Fruit fly (Drosophila melanogaster) whole organism, embryonic: Measurements from ENCODE around the gene spel1.
A peak's percentile ranks its signal among the peaks of the same experiment; 100 is the strongest.

Experiments used
- Atf6 ChIP-seq: fragments of 200-800 bp; sonication (Bioruptor generic); IDR thresholded peaks from 2 replicates; pipeline ENCODE4 v1.3.6; 2022; ENCODE audit warnings: missing biosample characterization, missing genetic modification characterization
- BEAF-32 ChIP-seq: fragments of 200-800 bp; sonication (Bioruptor generic); optimal IDR thresholded peaks from 3 replicates; lab custom pipeline; 2017; ENCODE audit warnings: missing biosample characterization, missing genetic modification characterization, mild to moderate bottlenecking, moderate library complexity, missing genetic modification reagents
- Bteb2 ChIP-seq: fragments of 200-800 bp; sonication (Bioruptor generic); optimal IDR thresholded peaks from 2 replicates; lab custom pipeline; 2016; ENCODE audit warnings: missing biosample characterization, missing genetic modification characterization
- CG13775 ChIP-seq: fragments of 200-800 bp; sonication (Bioruptor generic); optimal IDR thresholded peaks from 3 replicates; lab custom pipeline; 2017; ENCODE audit warnings: missing biosample characterization, mild to moderate bottlenecking, missing genetic modification characterization
- CG14441 ChIP-seq: fragments of 200-800 bp; sonication (Bioruptor generic); IDR thresholded peaks from 2 replicates; pipeline ENCODE4 v1.3.6; 2022; ENCODE audit warnings: missing biosample characterization, missing genetic modification characterization
- CG1602 ChIP-seq: fragments of 200-800 bp; sonication (Bioruptor generic); optimal IDR thresholded peaks from 3 replicates; lab custom pipeline; 2016; ENCODE audit warnings: missing biosample characterization, missing genetic modification characterization
- CG16815 ChIP-seq: fragments of 200-800 bp; sonication (Bioruptor generic); optimal IDR thresholded peaks from 3 replicates; lab custom pipeline; 2017; ENCODE audit warnings: missing biosample characterization, mild to moderate bottlenecking, missing genetic modification characterization
- CG17361 ChIP-seq: fragments of 200-800 bp; sonication (Bioruptor generic); IDR thresholded peaks from 3 replicates; pipeline ENCODE4 v1.3.6; 2022; ENCODE audit warnings: missing biosample characterization, missing genetic modification characterization
- CG17385 ChIP-seq: fragments of 200-800 bp; sonication (Bioruptor generic); optimal IDR thresholded peaks from 3 replicates; lab custom pipeline; 2018; ENCODE audit warnings: missing biosample characterization, mild to moderate bottlenecking, missing genetic modification characterization
- CG1792 ChIP-seq: fragments of 200-800 bp; sonication (Bioruptor generic); optimal IDR thresholded peaks from 2 replicates; lab custom pipeline; 2016; ENCODE audit warnings: missing biosample characterization, missing genetic modification characterization
- CG18262 ChIP-seq: fragments of 200-800 bp; optimal IDR thresholded peaks from 3 replicates; lab custom pipeline; 2019; ENCODE audit warnings: missing biosample characterization, mild to moderate bottlenecking, missing genetic modification characterization, moderate library complexity
- CG18619 ChIP-seq: fragments of 200-800 bp; sonication (Bioruptor generic); optimal IDR thresholded peaks from 3 replicates; lab custom pipeline; 2017; ENCODE audit warnings: missing biosample characterization, mild to moderate bottlenecking, missing genetic modification characterization
- CG32532 ChIP-seq: fragments of 200-800 bp; sonication (Bioruptor generic); IDR thresholded peaks from 2 replicates; pipeline ENCODE4 v1.3.6; 2022; ENCODE audit warnings: missing biosample characterization, missing genetic modification characterization
- CG5245 ChIP-seq: fragments of 200-800 bp; sonication (Bioruptor generic); optimal IDR thresholded peaks from 3 replicates; lab custom pipeline; 2016; ENCODE audit warnings: missing biosample characterization, missing genetic modification characterization
- CG6689 ChIP-seq: fragments of 200-800 bp; sonication (Bioruptor generic); IDR thresholded peaks from 2 replicates; pipeline ENCODE4 v1.3.6; 2022; ENCODE audit warnings: missing biosample characterization, missing genetic modification characterization
- CG6813 ChIP-seq: fragments of 200-800 bp; sonication (Bioruptor generic); optimal IDR thresholded peaks from 2 replicates; lab custom pipeline; 2017; ENCODE audit warnings: missing biosample characterization, missing genetic modification characterization, mild to moderate bottlenecking, moderate library complexity, missing genetic modification reagents
- CG7839 ChIP-seq: fragments of 200-800 bp; sonication (Bioruptor generic); optimal IDR thresholded peaks from 3 replicates; lab custom pipeline; 2018; ENCODE audit warnings: missing biosample characterization, mild to moderate bottlenecking, missing genetic modification characterization, moderate library complexity
- CG8281 ChIP-seq: fragments of 200-800 bp; sonication (Bioruptor generic); optimal IDR thresholded peaks from 2 replicates; lab custom pipeline; 2018; ENCODE audit warnings: missing biosample characterization, mild to moderate bottlenecking, missing genetic modification characterization, moderate library complexity
- E2f1 ChIP-seq: fragments of 200-800 bp; sonication (Bioruptor generic); IDR thresholded peaks from 2 replicates; pipeline ENCODE4 v1.3.6; 2022; ENCODE audit warnings: missing biosample characterization, missing genetic modification characterization
- Hr51 ChIP-seq, 2 experiments: fragments of 200-800 bp; sonication (Bioruptor generic); optimal IDR thresholded peaks; 2 replicates in 1 of 2; 3 replicates in 1 of 2; lab custom pipeline; 2016 to 2018; ENCODE audit warnings: missing biosample characterization in 2 of 2, missing genetic modification characterization in 2 of 2, mild to moderate bottlenecking in 1 of 2, moderate library complexity in 1 of 2
- Hsf ChIP-seq: fragments of 200-800 bp; sonication (Bioruptor generic); optimal IDR thresholded peaks from 3 replicates; lab custom pipeline; 2016; ENCODE audit warnings: missing biosample characterization, missing genetic modification characterization
- Mad ChIP-seq: fragments of 200-800 bp; sonication (Bioruptor generic); optimal IDR thresholded peaks from 2 replicates; lab custom pipeline; 2016; ENCODE audit warnings: missing biosample characterization, missing genetic modification characterization
- Max ChIP-seq: fragments of 200-800 bp; sonication (Bioruptor generic); optimal IDR thresholded peaks from 2 replicates; lab custom pipeline; 2016; ENCODE audit warnings: missing biosample characterization, mild to moderate bottlenecking, missing genetic modification characterization
- Myb ChIP-seq: fragments of 200-800 bp; sonication (Bioruptor generic); optimal IDR thresholded peaks from 2 replicates; lab custom pipeline; 2016; ENCODE audit warnings: missing biosample characterization, missing genetic modification characterization
- NC2α ChIP-seq: fragments of 200-800 bp; sonication (Bioruptor generic); optimal IDR thresholded peaks from 2 replicates; lab custom pipeline; 2016; ENCODE audit warnings: missing biosample characterization, missing genetic modification characterization
- Poxn ChIP-seq: fragments of 200-800 bp; sonication (Bioruptor generic); IDR thresholded peaks from 2 replicates; pipeline ENCODE4 v1.3.6; 2022; ENCODE audit warnings: missing biosample characterization, missing genetic modification characterization
- Rfx ChIP-seq: fragments of 200-800 bp; sonication (Bioruptor generic); IDR thresholded peaks from 2 replicates; pipeline ENCODE4 v1.3.6; 2022; ENCODE audit warnings: missing biosample characterization, missing genetic modification characterization
- Six4 ChIP-seq: fragments of 200-800 bp; sonication (Bioruptor generic); optimal IDR thresholded peaks from 2 replicates; lab custom pipeline; 2016; ENCODE audit warnings: missing biosample characterization, missing genetic modification characterization
- Sox102F ChIP-seq: fragments of 200-800 bp; sonication (Bioruptor generic); optimal IDR thresholded peaks from 2 replicates; lab custom pipeline; 2018; ENCODE audit warnings: missing biosample characterization, mild to moderate bottlenecking, missing genetic modification characterization, moderate library complexity
- al ChIP-seq: fragments of 200-800 bp; sonication (Bioruptor generic); IDR thresholded peaks from 2 replicates; pipeline ENCODE4 v1.3.6; 2022; ENCODE audit warnings: missing biosample characterization, missing genetic modification characterization
- aop ChIP-seq: fragments of 200-800 bp; sonication (Bioruptor generic); IDR thresholded peaks from 2 replicates; pipeline ENCODE4 v1.3.6; 2022; ENCODE audit warnings: missing biosample characterization, missing genetic modification characterization
- cas ChIP-seq: fragments of 200-800 bp; sonication (Bioruptor generic); IDR thresholded peaks from 2 replicates; pipeline ENCODE4 v1.3.6; 2022; ENCODE audit warnings: missing biosample characterization, missing genetic modification characterization
- da ChIP-seq: fragments of 200-800 bp; sonication (Bioruptor generic); optimal IDR thresholded peaks from 2 replicates; lab custom pipeline; 2016; ENCODE audit warnings: missing biosample characterization, missing genetic modification characterization
- danr ChIP-seq: fragments of 200-800 bp; sonication (Bioruptor generic); IDR thresholded peaks from 2 replicates; pipeline ENCODE4 v1.3.6; 2022; ENCODE audit warnings: missing biosample characterization, missing genetic modification characterization
- disco-r ChIP-seq: fragments of 200-800 bp; sonication (Bioruptor generic); optimal IDR thresholded peaks from 2 replicates; lab custom pipeline; 2016; ENCODE audit warnings: missing biosample characterization, missing genetic modification characterization
- dpn ChIP-seq, 2 experiments: fragments of 200-800 bp; sonication (Bioruptor generic); optimal IDR thresholded peaks; 3 replicates each; lab custom pipeline; 2016; ENCODE audit warnings: missing biosample characterization in 2 of 2, missing genetic modification characterization in 2 of 2
- gsb-n ChIP-seq: fragments of 200-800 bp; sonication (Bioruptor generic); optimal IDR thresholded peaks from 3 replicates; lab custom pipeline; 2018; ENCODE audit warnings: missing biosample characterization, mild to moderate bottlenecking, missing genetic modification characterization
- her ChIP-seq: fragments of 200-800 bp; sonication (Bioruptor generic); optimal IDR thresholded peaks from 2 replicates; lab custom pipeline; 2016; ENCODE audit warnings: missing biosample characterization, missing genetic modification characterization
- inv ChIP-seq: fragments of 200-800 bp; sonication (Bioruptor generic); IDR thresholded peaks from 2 replicates; pipeline ENCODE4 v1.3.6; 2022; ENCODE audit warnings: missing biosample characterization, missing genetic modification characterization; ENCODE audit not compliant: partially characterized antibody
- kay ChIP-seq: fragments of 200-800 bp; sonication (Bioruptor generic); optimal IDR thresholded peaks from 2 replicates; lab custom pipeline; 2016; ENCODE audit warnings: missing biosample characterization, missing genetic modification characterization
- pan ChIP-seq, 4 experiments: fragments of >200 bp in 3 of 4; fragments of 200-800 bp in 1 of 4; sonication (Bioruptor generic) in 1 of 4; optimal IDR thresholded peaks in 3 of 4; IDR thresholded peaks in 1 of 4; 2 replicates each; pipeline versions ENCODE4 v1.3.6 to Lab custom; 2017 to 2022; ENCODE audit warnings: missing biosample characterization in 2 of 4, missing genetic modification characterization in 2 of 4, mixed read lengths in 1 of 4
- pb ChIP-seq: fragments of 200-800 bp; sonication (Bioruptor generic); optimal IDR thresholded peaks from 3 replicates; lab custom pipeline; 2016; ENCODE audit warnings: missing biosample characterization, missing genetic modification characterization
- phol ChIP-seq: fragments of 200-800 bp; sonication (Bioruptor generic); optimal IDR thresholded peaks from 3 replicates; lab custom pipeline; 2018; ENCODE audit warnings: missing biosample characterization, mild to moderate bottlenecking, missing genetic modification characterization, moderate library complexity
- repo ChIP-seq: fragments of 200-800 bp; sonication (Bioruptor generic); optimal IDR thresholded peaks from 2 replicates; lab custom pipeline; 2016; ENCODE audit warnings: missing biosample characterization, missing genetic modification characterization
- rib ChIP-seq: fragments of 200-800 bp; sonication (Bioruptor generic); IDR thresholded peaks from 2 replicates; pipeline ENCODE4 v1.3.6; 2022; ENCODE audit warnings: missing biosample characterization, missing genetic modification characterization
- sens ChIP-seq: fragments of 200-800 bp; sonication (Bioruptor generic); peaks from one replicate; lab custom pipeline; 2016; ENCODE audit warnings: missing biosample characterization, missing genetic modification characterization
- shn ChIP-seq: fragments of 200-800 bp; sonication (Bioruptor generic); optimal IDR thresholded peaks from 3 replicates; lab custom pipeline; 2016; ENCODE audit warnings: missing biosample characterization, missing genetic modification characterization
- tio ChIP-seq: fragments of 200-800 bp; sonication (Bioruptor generic); optimal IDR thresholded peaks from 2 replicates; lab custom pipeline; 2017; ENCODE audit warnings: missing biosample characterization, missing genetic modification characterization, inconsistent platforms
- zfh2 ChIP-seq: fragments of 200-800 bp; sonication (Bioruptor generic); optimal IDR thresholded peaks from 2 replicates; lab custom pipeline; 2016; ENCODE audit warnings: missing biosample characterization, missing genetic modification characterization

spel1 gene

dm6 chr2L:14376484-14377254 lies 14.8 kb downstream of the spel1 start (continued):
- TF ChIP-seq repo (GFP tag; lab: Kevin White, UChicago) (peak; percentile 7), zfh2 (GFP tag; lab: Kevin White, UChicago) (peak; percentile 34), Hr51 (GFP tag; optimal IDR thresholded peaks at IDR 0.05; lab: Kevin White, UChicago) (peak in 1 of 2 experiments; percentile 38), NC2α (peak; percentile 3), Hsf (GFP tag; lab: Kevin White, UChicago) (peak; percentile 55), Poxn (GFP tag; lab: Robert Waterston, UW) (0 out of 2 replicates have a peak, but pooled peaks have one; percentile 25), CG17361 (peak; percentile 82), Rfx (peak; percentile 54), danr (GFP tag; lab: Robert Waterston, UW) (0 out of 2 replicates have a peak, but pooled peaks have one; percentile 16), dpn (GFP tag; optimal IDR thresholded peaks at IDR 0.05; lab: Kevin White, UChicago) (peak; percentile 17 to 19), CG14441 (0 out of 2 replicates have a peak, but pooled peaks have one; percentile 26), Sox102F (peak; percentile 27), CG16815 (GFP tag; lab: Kevin White, UChicago) (peak; percentile 29), CG5245 (peak; percentile 9), CG8281 (peak; percentile 6), Atf6 (peak; percentile 48; the same call in 1 of the 2 replicates), CG18262 (tag; lab: Kevin White, UChicago) (peak; percentile 68), cas (GFP tag; lab: Robert Waterston, UW) (no peak), CG18619 (GFP tag; lab: Kevin White, UChicago) (peak; percentile 65), CG17385 (GFP tag; lab: Kevin White, UChicago) (peak; percentile 18), phol (tag; lab: Kevin White, UChicago) (peak; percentile 66), her (no peak), inv (GFP tag; lab: Robert Waterston, UW) (peak; percentile 42; the same call in 1 of the 2 replicates), gsb-n (tag; lab: Kevin White, UChicago) (peak; percentile 21), al (GFP tag; lab: Robert Waterston, UW) (no peak), tio (GFP tag; lab: Kevin White, UChicago) (peak; percentile 46), disco-r (no peak), sens (GFP tag; lab: Kevin White, UChicago) (peak; percentile 31), pb (GFP tag; lab: Kevin White, UChicago) (peak; percentile 3), E2f1 (GFP tag; lab: Robert Waterston, UW) (peak; percentile 38), Bteb2 (GFP tag; lab: Kevin White, UChicago) (peak; percentile 22), Six4 (GFP tag; lab: Kevin White, UChicago) (peak; percentile 33), Myb (GFP tag; lab: Kevin White, UChicago) (peak; percentile 1), Max (peak; percentile 8), CG6689 (GFP tag; lab: Robert Waterston, UW) (peak; percentile 35; the same call in 1 of the 2 replicates), CG13775 (peak; percentile 47), CG7839 (peak; percentile 71), BEAF-32 (no peak), Mad (peak; percentile 7), shn (GFP tag; lab: Kevin White, UChicago) (peak; percentile 3), CG32532 (GFP tag; lab: Robert Waterston, UW) (peak; percentile 16; the same call in 1 of the 2 replicates), CG1602 (peak; percentile 25), pan (optimal IDR thresholded peaks at IDR 0.05; lab: Kevin White, UChicago) (no peak), pan (GFP tag; optimal IDR thresholded peaks at IDR 0.05 in 1 of 2, IDR thresholded peaks at IDR 0.05 in 1 of 2) (peak in 1 of 2 experiments; percentile 45), kay (GFP tag; lab: Kevin White, UChicago) (no peak), rib (no peak), da (GFP tag; lab: Kevin White, UChicago) (no peak), aop (no peak), CG6813 (GFP tag; lab: Kevin White, UChicago) (peak; percentile 3), CG1792 (no peak)
